Worm (Caenorhabditis elegans) whole organism, L1 larva: Measurements from ENCODE around the gene cat-4.

Experiments used
- C34B4.2 ChIP-seq: sonication (generic microtip); optimal IDR thresholded peaks from 2 replicates; lab custom pipeline; 2017; ENCODE audit warnings: mild to moderate bottlenecking, missing genetic modification characterization, missing compliant biosample characterization
- Y116A8C.19 ChIP-seq: sonication (generic microtip); optimal IDR thresholded peaks from 2 replicates; lab custom pipeline; 2016; ENCODE audit warnings: missing compliant biosample characterization, missing genetic modification characterization, borderline replicate concordance
- blmp-1 ChIP-seq: fragments of 150-350 bp; optimal IDR thresholded peaks from 2 replicates; lab custom pipeline; 2014; ENCODE audit warnings: missing biosample characterization, missing genetic modification characterization
- ceh-90 ChIP-seq: sonication (generic microtip); optimal IDR thresholded peaks from 2 replicates; lab custom pipeline; 2016; ENCODE audit warnings: missing genetic modification characterization, missing compliant biosample characterization
- dpl-1 ChIP-seq, 3 experiments: fragments of 150-350 bp in 2 of 3; sonication (generic microtip) in 1 of 3; optimal IDR thresholded peaks; 2 replicates each; lab custom pipeline; 2014 to 2017; ENCODE audit warnings: missing biosample characterization in 3 of 3, missing genetic modification characterization in 3 of 3, missing genetic modification reagents in 3 of 3
- dsc-1 ChIP-seq: sonication (generic microtip); optimal IDR thresholded peaks from 2 replicates; lab custom pipeline; 2016; ENCODE audit warnings: mild to moderate bottlenecking, missing genetic modification characterization, missing compliant biosample characterization
- efl-1 ChIP-seq, 4 experiments: fragments of 150-350 bp; optimal IDR thresholded peaks in 3 of 4; peaks in 1 of 4; 1 replicate in 1 of 4; 2 replicates in 3 of 4; lab custom pipeline; 2014; ENCODE audit warnings: missing biosample characterization in 2 of 4, missing genetic modification characterization in 2 of 4, missing genetic modification reagents in 2 of 4
- egl-13 ChIP-seq: sonication (generic microtip); optimal IDR thresholded peaks from 2 replicates; lab custom pipeline; 2016; ENCODE audit warnings: missing genotype, missing genetic modification reagents, missing genetic modification characterization, missing compliant biosample characterization
- egl-27 ChIP-seq, 2 experiments: fragments of 150-350 bp in 1 of 2; sonication (generic microtip); optimal IDR thresholded peaks; 3 replicates each; lab custom pipeline; 2017 to 2018; ENCODE audit warnings: missing biosample characterization in 2 of 2, missing genetic modification characterization in 2 of 2, missing genetic modification reagents in 2 of 2
- elt-2 ChIP-seq: sonication (generic microtip); optimal IDR thresholded peaks from 2 replicates; lab custom pipeline; 2016; ENCODE audit warnings: missing genetic modification characterization, mild to moderate bottlenecking, inconsistent platforms, missing compliant biosample characterization, missing genetic modification reagents
- elt-3 ChIP-seq, 6 experiments: fragments of 150-350 bp in 1 of 6; sonication (generic microtip); optimal IDR thresholded peaks; 2 replicates each; lab custom pipeline; 2017 to 2018; ENCODE audit warnings: missing biosample characterization in 6 of 6, missing genetic modification characterization in 6 of 6, inconsistent platforms in 1 of 6
- ets-5 ChIP-seq: fragments of 200-800 bp; sonication (Bioruptor generic); IDR thresholded peaks from 2 replicates; pipeline ENCODE4 v1.3.6; 2022; ENCODE audit warnings: missing genetic modification characterization, missing compliant biosample characterization
- fkh-4 ChIP-seq: sonication (generic microtip); optimal IDR thresholded peaks from 2 replicates; lab custom pipeline; 2016; ENCODE audit warnings: missing compliant biosample characterization, missing genetic modification characterization, borderline replicate concordance
- fkh-8 ChIP-seq: sonication (generic microtip); optimal IDR thresholded peaks from 2 replicates; lab custom pipeline; 2016; ENCODE audit warnings: mild to moderate bottlenecking, missing genetic modification characterization, missing compliant biosample characterization
- fos-1 ChIP-seq: fragments of 150-350 bp; optimal IDR thresholded peaks from 2 replicates; lab custom pipeline; 2014; ENCODE audit warnings: missing biosample characterization, missing genetic modification characterization
- hlh-4 ChIP-seq: sonication (generic microtip); optimal IDR thresholded peaks from 2 replicates; lab custom pipeline; 2016; ENCODE audit warnings: mild to moderate bottlenecking, missing genetic modification characterization, missing compliant biosample characterization
- hpl-2 ChIP-seq: fragments of 150-350 bp; optimal IDR thresholded peaks from 2 replicates; lab custom pipeline; 2014; ENCODE audit warnings: missing biosample characterization, missing genetic modification reagents, missing genetic modification characterization
- irx-1 ChIP-seq: sonication (generic microtip); optimal IDR thresholded peaks from 2 replicates; lab custom pipeline; 2016; ENCODE audit warnings: missing genetic modification characterization, missing compliant biosample characterization
- jun-1 ChIP-seq: fragments of 150-350 bp; optimal IDR thresholded peaks from 2 replicates; lab custom pipeline; 2014; ENCODE audit warnings: missing biosample characterization, missing genetic modification reagents, missing genetic modification characterization
- lin-13 ChIP-seq: fragments of 150-350 bp; optimal IDR thresholded peaks from 2 replicates; lab custom pipeline; 2014; ENCODE audit warnings: missing biosample characterization, missing genetic modification reagents, missing genetic modification characterization
- lin-14 ChIP-seq: fragments of 200-800 bp; sonication (Bioruptor generic); optimal IDR thresholded peaks from 2 replicates; lab custom pipeline; 2018; ENCODE audit warnings: mild to moderate bottlenecking, missing genetic modification characterization, moderate library complexity, missing compliant biosample characterization
- lin-15B ChIP-seq: fragments of 150-350 bp; sonication (generic microtip); optimal IDR thresholded peaks from 3 replicates; lab custom pipeline; 2014; ENCODE audit warnings: missing biosample characterization, missing genetic modification characterization
- lin-35 ChIP-seq, 2 experiments: fragments of 150-350 bp; optimal IDR thresholded peaks; 2 replicates each; lab custom pipeline; 2014; ENCODE audit warnings: missing biosample characterization in 2 of 2, missing genetic modification characterization in 2 of 2, missing genetic modification reagents in 2 of 2
- lin-39 ChIP-seq: fragments of 150-350 bp; optimal IDR thresholded peaks from 2 replicates; lab custom pipeline; 2014; ENCODE audit warnings: missing biosample characterization, missing genetic modification reagents, missing genetic modification characterization
- mdl-1 ChIP-seq, 2 experiments: fragments of 150-350 bp; optimal IDR thresholded peaks; 2 replicates each; lab custom pipeline; 2014 to 2017; ENCODE audit warnings: missing biosample characterization in 2 of 2, missing genetic modification characterization in 2 of 2, inconsistent platforms in 1 of 2
- nhr-11 ChIP-seq: fragments of 150-350 bp; optimal IDR thresholded peaks from 2 replicates; lab custom pipeline; 2014; ENCODE audit warnings: missing biosample characterization, missing genetic modification characterization
- nhr-20 ChIP-seq: sonication (generic microtip); optimal IDR thresholded peaks from 2 replicates; lab custom pipeline; 2016; ENCODE audit warnings: mild to moderate bottlenecking, missing genetic modification characterization, missing compliant biosample characterization
- nhr-28 ChIP-seq: fragments of 150-350 bp; optimal IDR thresholded peaks from 2 replicates; lab custom pipeline; 2014; ENCODE audit warnings: missing biosample characterization, missing genetic modification characterization
- nhr-77 ChIP-seq: fragments of 150-350 bp; optimal IDR thresholded peaks from 2 replicates; lab custom pipeline; 2014; ENCODE audit warnings: missing biosample characterization, missing genetic modification characterization
- nhr-90 ChIP-seq: sonication (generic microtip); optimal IDR thresholded peaks from 2 replicates; lab custom pipeline; 2016; ENCODE audit warnings: mild to moderate bottlenecking, missing genetic modification characterization, missing compliant biosample characterization; ENCODE audit not compliant: poor library complexity
- pqm-1 ChIP-seq: sonication (generic microtip); optimal IDR thresholded peaks from 3 replicates; lab custom pipeline; 2017; ENCODE audit warnings: missing biosample characterization, missing genetic modification characterization
- rnt-1 ChIP-seq: sonication (generic microtip); optimal IDR thresholded peaks from 2 replicates; lab custom pipeline; 2016; ENCODE audit warnings: mild to moderate bottlenecking, missing genetic modification characterization, moderate library complexity, missing compliant biosample characterization
- skn-1 ChIP-seq: fragments of 150-350 bp; optimal IDR thresholded peaks from 2 replicates; lab custom pipeline; 2014; ENCODE audit warnings: missing biosample characterization, missing genetic modification characterization
- snpc-4 ChIP-seq: fragments of 150-350 bp; optimal IDR thresholded peaks from 2 replicates; lab custom pipeline; 2014; ENCODE audit warnings: missing biosample characterization, missing genetic modification characterization
- sup-37 ChIP-seq: fragments of 200-800 bp; sonication (Bioruptor generic); optimal IDR thresholded peaks from 2 replicates; lab custom pipeline; 2018; ENCODE audit warnings: mild to moderate bottlenecking, missing genetic modification characterization, missing compliant biosample characterization
- swsn-7 ChIP-seq: sonication (generic microtip); optimal IDR thresholded peaks from 2 replicates; lab custom pipeline; 2016; ENCODE audit warnings: missing genetic modification characterization, missing compliant biosample characterization
- tbx-2 ChIP-seq: sonication (generic microtip); optimal IDR thresholded peaks from 2 replicates; lab custom pipeline; 2016; ENCODE audit warnings: missing genetic modification characterization, missing compliant biosample characterization
- tlp-1 ChIP-seq: fragments of 150-350 bp; optimal IDR thresholded peaks from 2 replicates; lab custom pipeline; 2014; ENCODE audit warnings: missing biosample characterization, missing genetic modification characterization
- unc-130 ChIP-seq: fragments of 150-350 bp; optimal IDR thresholded peaks from 2 replicates; lab custom pipeline; 2017; ENCODE audit warnings: missing biosample characterization, missing genetic modification characterization, inconsistent platforms
- vab-15 ChIP-seq: sonication (generic microtip); optimal IDR thresholded peaks from 2 replicates; lab custom pipeline; 2017; ENCODE audit warnings: missing genotype, mild to moderate bottlenecking, missing genetic modification characterization, missing compliant biosample characterization
- ztf-11 ChIP-seq, 2 experiments: sonication (generic microtip); optimal IDR thresholded peaks; 2 replicates each; lab custom pipeline; 2016 to 2017; ENCODE audit warnings: missing genetic modification characterization in 2 of 2, missing biosample characterization in 1 of 2, missing compliant biosample characterization in 1 of 2
- ztf-4 ChIP-seq: fragments of 150-350 bp; optimal IDR thresholded peaks from 2 replicates; lab custom pipeline; 2014; ENCODE audit warnings: missing biosample characterization, missing genetic modification characterization

The cat-4 gene

DNA sequence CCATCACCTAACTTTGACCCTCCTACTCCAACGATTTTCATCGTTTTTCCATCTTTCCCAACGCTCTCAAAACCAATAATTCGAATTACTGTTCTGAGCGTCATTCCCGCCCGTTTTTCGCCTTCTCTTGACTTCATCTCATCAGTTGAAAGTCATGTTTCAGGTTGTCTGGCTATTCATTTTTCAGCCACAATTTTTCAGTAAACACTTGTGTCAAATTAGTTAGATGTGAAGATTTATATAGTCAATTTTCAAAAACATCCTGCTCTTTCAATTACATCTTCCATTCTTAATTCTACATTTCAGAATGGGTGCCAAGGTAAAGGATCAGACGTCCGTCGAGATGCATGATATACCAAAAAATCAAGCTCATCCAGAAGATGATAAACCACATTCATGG, 7.9 kb downstream of the cat-4 start, which contains the start of gene del-6:
TSS of gene del-6 (plus strand) at position 301 of the 400 bp plus-strand sequence.
- no peak for TF ChIP-seq dpl-1 (GFP tag; optimal IDR thresholded peaks at IDR 0.05; lab: Kevin White, UChicago)
- TF ChIP-seq dsc-1 (tag; lab: Kevin White, UChicago), result no peak
- no peak for TF ChIP-seq hpl-2 (GFP tag; lab: Kevin White, UChicago)

DNA sequence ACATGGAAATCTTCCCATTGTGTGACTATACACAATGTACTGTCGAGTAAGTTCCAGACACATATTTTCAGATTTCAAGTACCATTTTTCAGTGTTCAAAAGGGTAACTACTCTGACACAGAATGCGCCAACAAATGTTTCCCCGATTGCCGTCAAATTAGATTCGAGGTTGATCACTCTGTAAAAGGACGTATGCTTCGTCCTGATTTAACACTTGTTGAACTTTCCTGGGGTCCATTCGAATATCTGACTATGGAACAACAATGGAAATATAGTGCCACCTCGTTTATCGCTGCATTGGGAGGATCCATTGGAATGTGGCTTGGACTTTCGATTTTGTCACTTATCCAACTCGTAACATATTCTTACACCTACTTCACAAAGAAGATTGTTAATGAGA, 9.5 kb downstream of the cat-4 start:
- TF ChIP-seq nhr-28 (tag; lab: Kevin White, UChicago), result no peak
- TF ChIP-seq blmp-1, result peak; percentile 5
- TF ChIP-seq, all 84 proteins: peak for 1

DNA sequence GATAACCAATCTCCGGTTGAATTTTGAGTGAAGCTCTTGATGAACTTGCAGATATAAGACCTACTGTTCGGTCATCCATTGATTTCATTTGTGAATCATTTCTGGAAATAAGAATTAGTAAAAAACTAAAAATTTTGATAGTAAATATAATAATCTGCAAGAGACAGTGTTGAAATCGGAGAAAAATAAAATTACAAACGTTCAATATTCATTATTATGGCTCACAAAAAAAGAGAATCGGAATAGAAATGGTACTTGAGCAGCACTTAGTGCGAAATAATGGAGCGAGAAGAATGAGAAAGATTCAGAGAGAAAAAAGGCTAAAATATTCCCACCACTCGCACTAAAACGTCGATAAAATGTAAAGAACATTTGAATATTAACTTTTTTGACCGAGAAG, 11.6 kb downstream of the cat-4 start, which contains the start of gene vps-54:
TSS of gene vps-54 (minus strand) at position 101 of the 400 bp plus-strand sequence.
- TF ChIP-seq fos-1 (no peak), lin-15B (no peak), sup-37 (GFP tag; lab: Kevin White, UChicago) (no peak), vab-15 (tag; lab: Kevin White, UChicago) (no peak), C34B4.2 (tag; lab: Kevin White, UChicago) (no peak), hpl-2 (GFP tag; lab: Kevin White, UChicago) (no peak), dpl-1 (GFP tag; optimal IDR thresholded peaks at IDR 0.05; lab: Kevin White, UChicago) (no peak), elt-2 (tag; lab: Kevin White, UChicago) (no peak), fkh-4 (tag; lab: Kevin White, UChicago) (no peak), snpc-4 (tag; lab: Kevin White, UChicago) (no peak), lin-39 (tag; lab: Kevin White, UChicago) (no peak), ceh-90 (tag; lab: Kevin White, UChicago) (no peak), jun-1 (tag; lab: Kevin White, UChicago) (no peak), lin-13 (GFP tag; lab: Kevin White, UChicago) (no peak), egl-27 (tag; optimal IDR thresholded peaks at IDR 0.05; lab: Kevin White, UChicago) (no peak), nhr-77 (no peak)

DNA sequence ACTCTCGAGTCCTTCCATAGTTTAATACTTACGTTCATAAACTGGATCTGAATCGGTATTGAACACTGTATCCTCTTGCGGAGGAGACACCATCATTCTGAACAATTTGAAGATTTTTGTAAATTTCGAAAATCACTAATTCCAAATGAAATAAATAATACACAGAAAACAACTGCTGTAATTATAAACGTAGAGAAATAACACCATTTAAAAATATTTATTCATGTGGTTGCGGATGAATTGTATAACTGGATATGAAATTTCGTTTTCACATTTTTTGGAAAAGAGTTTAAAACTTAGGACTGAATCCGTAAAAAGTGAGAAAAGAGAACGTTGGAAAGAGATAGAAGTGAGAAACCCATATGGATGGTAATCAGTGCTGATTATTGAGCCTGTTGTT, 13.5 kb downstream of the cat-4 start, which contains the start of gene mics-1:
TSS of gene mics-1 (minus strand) at position 101 of the 400 bp plus-strand sequence.
- TF ChIP-seq efl-1 (optimal IDR thresholded peaks at IDR 0.05; lab: Kevin White, UChicago), result no peak
- TF ChIP-seq efl-1 (GFP tag; optimal IDR thresholded peaks at IDR 0.05 in 1 of 2; lab: Kevin White, UChicago), result peak in 1 of 2 experiments; percentile 34
- TF ChIP-seq skn-1, result no peak

DNA sequence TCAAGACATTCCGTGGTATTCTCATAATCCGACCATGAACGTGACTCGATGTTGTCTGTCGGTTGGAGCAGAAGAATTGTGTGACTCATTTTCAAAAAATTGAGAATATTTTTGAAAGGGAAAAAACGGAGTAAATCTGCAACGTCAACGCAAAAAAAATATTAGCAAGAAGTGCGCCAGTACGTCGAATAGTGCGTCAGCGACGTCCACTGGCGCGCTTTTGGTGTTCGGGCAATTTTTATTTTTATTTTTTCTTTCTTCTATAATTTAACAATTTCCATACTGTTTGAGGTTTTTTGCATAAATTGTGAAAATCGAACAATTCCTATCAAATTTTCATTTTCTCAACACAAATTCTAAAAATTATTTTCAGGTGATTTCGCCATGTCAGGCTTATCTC, 14.3 kb downstream of the cat-4 start, which contains the start of the genes erh-1 and lpd-9:
TSS of gene erh-1 (minus strand) at position 204 of the 400 bp plus-strand sequence.
TSS of gene lpd-9 (plus strand) at position 368 of the 400 bp plus-strand sequence.
- TF ChIP-seq fkh-4 (tag; lab: Kevin White, UChicago) (no peak), egl-13 (peak; percentile 75), egl-27 (tag; optimal IDR thresholded peaks at IDR 0.05; lab: Kevin White, UChicago) (no peak), lin-14 (GFP tag; lab: Kevin White, UChicago) (no peak), unc-130 (tag; lab: Kevin White, UChicago) (peak; percentile 22), swsn-7 (tag; lab: Kevin White, UChicago) (peak; percentile 87), nhr-77 (peak; percentile 67), Y116A8C.19 (tag; lab: Kevin White, UChicago) (no peak), tbx-2 (tag; lab: Kevin White, UChicago) (peak; percentile 87), elt-3 (tag; optimal IDR thresholded peaks at IDR 0.05; lab: Kevin White, UChicago) (peak in 1 of 6 experiments; percentile 34), irx-1 (peak; percentile 70), fkh-8 (tag; lab: Kevin White, UChicago) (peak; percentile 55), nhr-11 (tag; lab: Kevin White, UChicago) (peak; percentile 37), nhr-90 (tag; lab: Kevin White, UChicago) (peak; percentile 85), nhr-20 (tag; lab: Kevin White, UChicago) (peak; percentile 82), ets-5 (GFP tag; lab: Robert Waterston, UW) (no peak), ztf-11 (tag; optimal IDR thresholded peaks at IDR 0.05; lab: Kevin White, UChicago) (peak in 1 of 2 experiments; percentile 74), tlp-1 (tag; lab: Kevin White, UChicago) (no peak), ztf-4 (tag; lab: Kevin White, UChicago) (no peak), rnt-1 (tag; lab: Kevin White, UChicago) (peak; percentile 89), lin-35 (GFP tag; optimal IDR thresholded peaks at IDR 0.05; lab: Kevin White, UChicago) (peak; percentile 73 to 87), pqm-1 (tag; lab: Kevin White, UChicago) (no peak), mdl-1 (tag; optimal IDR thresholded peaks at IDR 0.05; lab: Kevin White, UChicago) (peak in 1 of 2 experiments; percentile 25), hlh-4 (tag; lab: Kevin White, UChicago) (no peak), efl-1 (optimal IDR thresholded peaks at IDR 0.05; lab: Kevin White, UChicago) (peak; percentile 76 to 83), efl-1 (GFP tag; optimal IDR thresholded peaks at IDR 0.05 in 1 of 2; lab: Kevin White, UChicago) (peak; percentile 77 to 98), hpl-2 (GFP tag; lab: Kevin White, UChicago) (no peak), dsc-1 (tag; lab: Kevin White, UChicago) (peak; percentile 88), dpl-1 (GFP tag; optimal IDR thresholded peaks at IDR 0.05; lab: Kevin White, UChicago) (peak; percentile 75 to 83 (median 79))
